Fruit fly (Drosophila melanogaster) whole organism, embryonic: ENCODE data around the gene CG42835.
A peak's percentile ranks its signal among the peaks of the same experiment; 100 is the strongest.

Source experiments
- Abd-B ChIP-seq: fragments of 200-800 bp; sonication (Bioruptor generic); optimal IDR thresholded peaks from 2 replicates; lab custom pipeline; 2018; ENCODE audit warnings: missing biosample characterization, mild to moderate bottlenecking, missing genetic modification characterization, moderate library complexity
- CG10565 ChIP-seq: fragments of 200-800 bp; sonication (Bioruptor generic); optimal IDR thresholded peaks from 3 replicates; lab custom pipeline; 2016; ENCODE audit warnings: missing biosample characterization, mild to moderate bottlenecking, missing genetic modification characterization
- CG11560 ChIP-seq: fragments of 200-800 bp; sonication (Bioruptor generic); IDR thresholded peaks from 3 replicates; pipeline ENCODE4 v1.3.6; 2022; ENCODE audit warnings: missing biosample characterization, missing genetic modification characterization
- CG11696 ChIP-seq: fragments of 200-800 bp; sonication (Bioruptor generic); IDR thresholded peaks from 2 replicates; pipeline ENCODE4 v1.3.6; 2022; ENCODE audit warnings: missing biosample characterization, missing genetic modification characterization
- CG12659 ChIP-seq: fragments of 200-800 bp; sonication (Bioruptor generic); optimal IDR thresholded peaks from 3 replicates; lab custom pipeline; 2017; ENCODE audit warnings: mild to moderate bottlenecking, missing biosample characterization, missing genetic modification reagents, missing genetic modification characterization
- CG12942 ChIP-seq: fragments of 200-800 bp; sonication (Bioruptor generic); optimal IDR thresholded peaks from 3 replicates; lab custom pipeline; 2016; ENCODE audit warnings: missing biosample characterization, missing genetic modification characterization
- CG13296 ChIP-seq: fragments of 200-800 bp; sonication (Bioruptor generic); optimal IDR thresholded peaks from 3 replicates; lab custom pipeline; 2018; ENCODE audit warnings: missing biosample characterization, mild to moderate bottlenecking, missing genetic modification characterization
- CG13775 ChIP-seq: fragments of 200-800 bp; sonication (Bioruptor generic); optimal IDR thresholded peaks from 3 replicates; lab custom pipeline; 2017; ENCODE audit warnings: missing biosample characterization, mild to moderate bottlenecking, missing genetic modification characterization
- CG15073 ChIP-seq: fragments of 200-800 bp; sonication (Bioruptor generic); optimal IDR thresholded peaks from 2 replicates; lab custom pipeline; 2016; ENCODE audit warnings: missing biosample characterization, missing genetic modification characterization
- CG15696 ChIP-seq: fragments of 200-800 bp; sonication (Bioruptor generic); optimal IDR thresholded peaks from 2 replicates; lab custom pipeline; 2019; ENCODE audit warnings: missing biosample characterization, mild to moderate bottlenecking, missing genetic modification characterization, moderate library complexity
- CG16813 ChIP-seq: fragments of 200-800 bp; sonication (Bioruptor generic); IDR thresholded peaks from 3 replicates; pipeline ENCODE4 v1.3.6; 2022; ENCODE audit warnings: missing biosample characterization, missing genetic modification characterization; ENCODE audit not compliant: partially characterized antibody
- CG16815 ChIP-seq: fragments of 200-800 bp; sonication (Bioruptor generic); optimal IDR thresholded peaks from 3 replicates; lab custom pipeline; 2017; ENCODE audit warnings: missing biosample characterization, mild to moderate bottlenecking, missing genetic modification characterization
- CG16863 ChIP-seq: fragments of 200-800 bp; sonication (Bioruptor generic); optimal IDR thresholded peaks from 3 replicates; lab custom pipeline; 2016; ENCODE audit warnings: missing biosample characterization, missing genetic modification characterization
- CG17361 ChIP-seq: fragments of 200-800 bp; sonication (Bioruptor generic); IDR thresholded peaks from 3 replicates; pipeline ENCODE4 v1.3.6; 2022; ENCODE audit warnings: missing biosample characterization, missing genetic modification characterization
- CG31388 ChIP-seq: fragments of 200-800 bp; sonication (Bioruptor generic); optimal IDR thresholded peaks from 2 replicates; lab custom pipeline; 2016; ENCODE audit warnings: missing biosample characterization, missing genetic modification characterization
- CG4617 ChIP-seq: fragments of 200-800 bp; sonication (Bioruptor generic); optimal IDR thresholded peaks from 3 replicates; lab custom pipeline; 2016; ENCODE audit warnings: missing biosample characterization, missing genetic modification characterization, borderline replicate concordance
- CG5953 ChIP-seq: fragments of 200-800 bp; sonication (Bioruptor generic); IDR thresholded peaks from 2 replicates; pipeline ENCODE4 v1.3.6; 2022; ENCODE audit warnings: missing biosample characterization, missing genetic modification characterization
- CG6854 ChIP-seq: fragments of 200-800 bp; sonication (Bioruptor generic); optimal IDR thresholded peaks from 3 replicates; lab custom pipeline; 2017; ENCODE audit warnings: missing biosample characterization, mild to moderate bottlenecking, missing genetic modification characterization
- CG7556 ChIP-seq: fragments of 200-800 bp; sonication (Bioruptor generic); optimal IDR thresholded peaks from 2 replicates; lab custom pipeline; 2017; ENCODE audit warnings: missing biosample characterization, mild to moderate bottlenecking, missing genetic modification characterization
- CG9609 ChIP-seq: fragments of 200-800 bp; sonication (Bioruptor generic); optimal IDR thresholded peaks from 3 replicates; lab custom pipeline; 2016; ENCODE audit warnings: missing biosample characterization, missing genetic modification characterization
- CrebB ChIP-seq: fragments of 200-800 bp; sonication (Bioruptor generic); optimal IDR thresholded peaks from 3 replicates; lab custom pipeline; 2018; ENCODE audit warnings: missing biosample characterization, mild to moderate bottlenecking, missing genetic modification characterization
- Doc2 ChIP-seq: fragments of 200-800 bp; sonication (Bioruptor generic); IDR thresholded peaks from 2 replicates; pipeline ENCODE4 v1.3.6; 2022; ENCODE audit warnings: missing biosample characterization, missing genetic modification characterization
- Doc3 ChIP-seq: fragments of 200-800 bp; sonication (Bioruptor generic); IDR thresholded peaks from 3 replicates; pipeline ENCODE4 v1.3.6; 2022; ENCODE audit warnings: missing biosample characterization, missing genetic modification characterization; ENCODE audit not compliant: partially characterized antibody
- Gug ChIP-seq: fragments of 200-800 bp; sonication (Bioruptor generic); IDR thresholded peaks from 4 replicates; pipeline ENCODE4 v1.3.6; 2022; ENCODE audit warnings: missing biosample characterization, missing genetic modification characterization
- NFAT ChIP-seq: fragments of 200-800 bp; sonication (Bioruptor generic); IDR thresholded peaks from 2 replicates; pipeline ENCODE4 v1.3.6; 2022; ENCODE audit warnings: missing biosample characterization, missing genetic modification characterization
- Neu2 ChIP-seq: fragments of 200-800 bp; sonication (Bioruptor generic); optimal IDR thresholded peaks from 3 replicates; lab custom pipeline; 2016; ENCODE audit warnings: missing biosample characterization, missing genetic modification characterization, borderline replicate concordance
- Pdp1 ChIP-seq, 2 experiments: fragments of 200-800 bp; sonication (Bioruptor generic); optimal IDR thresholded peaks; 3 replicates each; lab custom pipeline; 2016; ENCODE audit warnings: missing biosample characterization in 2 of 2, missing genetic modification characterization in 2 of 2, mild to moderate bottlenecking in 1 of 2, moderate library complexity in 1 of 2
- Sox100B ChIP-seq: fragments of 200-800 bp; sonication (Bioruptor generic); optimal IDR thresholded peaks from 3 replicates; lab custom pipeline; 2018; ENCODE audit warnings: missing biosample characterization, mild to moderate bottlenecking, missing genetic modification characterization
- Stat92E ChIP-seq, 3 experiments: fragments of >200 bp in 2 of 3; fragments of 200-800 bp in 1 of 3; sonication (Bioruptor generic) in 1 of 3; optimal IDR thresholded peaks; 2 replicates each; lab custom pipeline; 2017 to 2019; ENCODE audit warnings: missing biosample characterization in 3 of 3, missing genetic modification characterization in 3 of 3, mild to moderate bottlenecking in 1 of 3, moderate library complexity in 1 of 3
- bab2 ChIP-seq: fragments of 200-800 bp; sonication (Bioruptor generic); optimal IDR thresholded peaks from 2 replicates; lab custom pipeline; 2016; ENCODE audit warnings: missing biosample characterization, missing genetic modification characterization
- cad ChIP-seq: fragments of >200 bp; optimal IDR thresholded peaks from 2 replicates; lab custom pipeline; 2017; ENCODE audit warnings: missing biosample characterization, missing genetic modification characterization
- caup ChIP-seq: fragments of 200-800 bp; sonication (Bioruptor generic); optimal IDR thresholded peaks from 3 replicates; lab custom pipeline; 2017; ENCODE audit warnings: missing biosample characterization, mild to moderate bottlenecking, missing genetic modification characterization, moderate library complexity; ENCODE audit not compliant: severe bottlenecking
- ci ChIP-seq: fragments of 200-800 bp; sonication (Bioruptor generic); IDR thresholded peaks from 3 replicates; pipeline ENCODE4 v1.3.6; 2022; ENCODE audit warnings: missing biosample characterization, missing genetic modification characterization
- corto ChIP-seq: fragments of 200-800 bp; sonication (Bioruptor generic); optimal IDR thresholded peaks from 2 replicates; lab custom pipeline; 2016; ENCODE audit warnings: missing biosample characterization, mild to moderate bottlenecking, missing genetic modification characterization, moderate library complexity
- croc ChIP-seq: fragments of 200-800 bp; sonication (Bioruptor generic); conservative IDR thresholded peaks from 3 replicates; pipeline ENCODE4 v1.3.6; 2022; ENCODE audit warnings: missing biosample characterization, missing genetic modification characterization
- esg ChIP-seq: fragments of 200-800 bp; sonication (Bioruptor generic); conservative IDR thresholded peaks from 2 replicates; pipeline ENCODE4 v1.3.6; 2022; ENCODE audit warnings: missing biosample characterization, missing genetic modification characterization
- gcm2 ChIP-seq: fragments of 200-800 bp; sonication (Bioruptor generic); optimal IDR thresholded peaks from 2 replicates; lab custom pipeline; 2016; ENCODE audit warnings: missing biosample characterization, missing genetic modification characterization
- gfzf ChIP-seq: fragments of 200-800 bp; sonication (Bioruptor generic); optimal IDR thresholded peaks from 2 replicates; lab custom pipeline; 2016; ENCODE audit warnings: missing biosample characterization, mild to moderate bottlenecking, missing genetic modification characterization, moderate library complexity
- gro ChIP-seq: fragments of 200-800 bp; sonication (Bioruptor generic); optimal IDR thresholded peaks from 2 replicates; lab custom pipeline; 2016; ENCODE audit warnings: missing biosample characterization, missing genetic modification characterization
- hb ChIP-seq: fragments of 200-800 bp; sonication (Bioruptor generic); IDR thresholded peaks from 3 replicates; pipeline ENCODE4 v1.3.6; 2022; ENCODE audit warnings: missing biosample characterization, missing genetic modification characterization; ENCODE audit not compliant: partially characterized antibody
- luna ChIP-seq: fragments of 200-800 bp; sonication (Bioruptor generic); optimal IDR thresholded peaks from 2 replicates; lab custom pipeline; 2016; ENCODE audit warnings: missing biosample characterization, missing genetic modification characterization
- pb ChIP-seq: fragments of 200-800 bp; sonication (Bioruptor generic); optimal IDR thresholded peaks from 3 replicates; lab custom pipeline; 2016; ENCODE audit warnings: missing biosample characterization, missing genetic modification characterization
- run ChIP-seq: fragments of 200-800 bp; sonication (Bioruptor generic); optimal IDR thresholded peaks from 3 replicates; lab custom pipeline; 2018; ENCODE audit warnings: missing biosample characterization, mild to moderate bottlenecking, missing genetic modification characterization
- sima ChIP-seq: fragments of 200-800 bp; sonication (Bioruptor generic); optimal IDR thresholded peaks from 2 replicates; lab custom pipeline; 2016; ENCODE audit warnings: missing biosample characterization, missing genetic modification characterization
- stwl ChIP-seq: fragments of 200-800 bp; sonication (Bioruptor generic); optimal IDR thresholded peaks from 3 replicates; lab custom pipeline; 2018; ENCODE audit warnings: missing biosample characterization, mild to moderate bottlenecking, missing genetic modification characterization, moderate library complexity
- tna ChIP-seq: fragments of 200-800 bp; sonication (Bioruptor generic); IDR thresholded peaks from 2 replicates; pipeline ENCODE4 v1.3.6; 2022; ENCODE audit warnings: missing biosample characterization, missing genetic modification characterization; ENCODE audit not compliant: partially characterized antibody
- ttk ChIP-seq: fragments of 200-800 bp; sonication (Bioruptor generic); IDR thresholded peaks from 2 replicates; pipeline ENCODE4 v2.1.2; 2022; ENCODE audit warnings: missing biosample characterization, missing genetic modification characterization
- twi ChIP-seq: fragments of 200-800 bp; optimal IDR thresholded peaks from 2 replicates; lab custom pipeline; 2019; ENCODE audit warnings: missing biosample characterization, mild to moderate bottlenecking, missing genetic modification characterization, moderate library complexity
- tx ChIP-seq: fragments of 200-800 bp; sonication (Bioruptor generic); optimal IDR thresholded peaks from 2 replicates; lab custom pipeline; 2016; ENCODE audit warnings: missing biosample characterization, missing genetic modification characterization
- unc-4 ChIP-seq: fragments of 200-800 bp; sonication (Bioruptor generic); IDR thresholded peaks from 2 replicates; pipeline ENCODE4 v1.3.6; 2022; ENCODE audit warnings: missing biosample characterization, missing genetic modification characterization; ENCODE audit not compliant: partially characterized antibody

The CG42835 gene

dm6 chr3R:17401289-17401752, 19.1 kb upstream of the CG42835 start (continued):
- TF ChIP-seq CG12942 (GFP tag; lab: Kevin White, UChicago) (peak; percentile 57), NFAT (GFP tag; lab: Robert Waterston, UW) (peak; percentile 43; the same call in 1 of the 2 replicates), cad (no peak), Stat92E (GFP tag; optimal IDR thresholded peaks at IDR 0.05; lab: Kevin White, UChicago) (no peak), CG12659 (peak; percentile 72), stwl (tag; lab: Kevin White, UChicago) (peak; percentile 81), tx (GFP tag; lab: Kevin White, UChicago) (peak; percentile 44), CG15073 (GFP tag; lab: Kevin White, UChicago) (no peak), Doc2 (GFP tag; lab: Robert Waterston, UW) (no peak), caup (GFP tag; lab: Kevin White, UChicago) (peak; percentile 11), CG16863 (GFP tag; lab: Kevin White, UChicago) (no peak), CG4617 (GFP tag; lab: Kevin White, UChicago) (peak; percentile 79), CG17361 (0 out of 3 replicates have a peak, but pooled peaks have one; percentile 16), corto (GFP tag; lab: Kevin White, UChicago) (no peak), twi (tag; lab: Kevin White, UChicago) (peak; percentile 11), luna (GFP tag; lab: Kevin White, UChicago) (peak; percentile 52), CG7556 (GFP tag; lab: Kevin White, UChicago) (peak; percentile 13), bab2 (peak; percentile 37), CrebB (tag; lab: Kevin White, UChicago) (peak; percentile 27), sima (GFP tag; lab: Kevin White, UChicago) (no peak), croc (GFP tag; lab: Robert Waterston, UW) (no peak), run (tag; lab: Kevin White, UChicago) (no peak), Abd-B (GFP tag; lab: Kevin White, UChicago) (no peak), Doc3 (GFP tag; lab: Robert Waterston, UW) (peak; percentile 51; the same call in 2 of the 3 replicates), gro (GFP tag; lab: Kevin White, UChicago) (peak; percentile 51), gfzf (no peak), Gug (no peak; the same call in 3 of the 4 replicates), ci (GFP tag; lab: Robert Waterston, UW) (no peak), CG11696 (GFP tag; lab: Robert Waterston, UW) (no peak), CG5953 (no peak), pb (GFP tag; lab: Kevin White, UChicago) (peak; percentile 27), CG9609 (peak; percentile 48), CG31388 (GFP tag; lab: Kevin White, UChicago) (no peak), CG13775 (GFP tag; lab: Kevin White, UChicago) (peak; percentile 67), gcm2 (GFP tag; lab: Kevin White, UChicago) (no peak), esg (GFP tag; lab: Robert Waterston, UW) (no peak; the same call in 1 of the 2 replicates), unc-4 (GFP tag; lab: Robert Waterston, UW) (peak; percentile 78), CG6854 (GFP tag; lab: Kevin White, UChicago) (no peak), hb (peak; percentile 76), CG16813 (GFP tag; lab: Robert Waterston, UW) (peak; percentile 80), CG13296 (GFP tag; lab: Kevin White, UChicago) (peak; percentile 14), tna (peak; percentile 77), Sox100B (GFP tag; lab: Kevin White, UChicago) (peak; percentile 17), CG16815 (GFP tag; lab: Kevin White, UChicago) (no peak), Neu2 (GFP tag; lab: Kevin White, UChicago) (no peak), CG10565 (GFP tag; lab: Kevin White, UChicago) (no peak), CG15696 (no peak), Pdp1 (GFP tag; optimal IDR thresholded peaks at IDR 0.05; lab: Kevin White, UChicago) (peak; percentile 61 to 85), CG11560 (no peak), ttk (no peak)
